Worm (Caenorhabditis elegans) whole organism, L4/young adult: ENCODE data around the gene dhps-1.
A peak's percentile ranks its signal among the peaks of the same experiment; 100 is the strongest.

Experiments used
- W03F9.2 ChIP-seq: fragments of 150-350 bp; optimal IDR thresholded peaks from 2 replicates; lab custom pipeline; 2014; ENCODE audit warnings: missing biosample characterization, missing genetic modification characterization
- dao-5 ChIP-seq: sonication (generic microtip); optimal IDR thresholded peaks from 2 replicates; lab custom pipeline; 2016; ENCODE audit warnings: missing genotype, missing genetic modification characterization, moderate library complexity, missing compliant biosample characterization
- him-1 ChIP-seq: sonication (generic microtip); optimal IDR thresholded peaks from 2 replicates; lab custom pipeline; 2016; ENCODE audit warnings: missing genotype, missing genetic modification reagents, missing genetic modification characterization, missing compliant biosample characterization

dhps-1 gene

DNA sequence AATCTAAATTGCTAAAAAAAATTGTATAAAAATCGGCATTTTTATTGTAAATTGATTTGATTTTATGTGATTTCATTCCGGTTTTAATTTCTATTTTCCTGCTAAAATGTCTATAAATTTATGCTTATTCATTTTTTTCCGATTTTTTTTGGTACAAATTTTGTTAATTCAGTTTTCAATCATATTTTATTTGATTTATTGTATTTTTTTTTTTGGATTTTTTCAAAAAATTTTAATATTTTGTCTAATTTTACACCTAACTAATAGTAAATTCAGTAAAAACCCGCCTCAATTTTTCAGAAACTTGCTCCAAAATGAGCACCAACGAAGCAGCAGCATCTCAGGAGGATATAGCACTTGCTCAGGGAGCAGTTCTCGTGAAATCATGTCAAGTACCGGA is at the start of gene dhps-1:
TSS of gene dhps-1 (plus strand) at position 301 of the 400 bp plus-strand sequence.
- TF ChIP-seq W03F9.2 (tag; lab: Kevin White, UChicago): no peak
- TF ChIP-seq him-1 (tag; lab: Kevin White, UChicago): no peak
- no peak for TF ChIP-seq dao-5 (tag; lab: Kevin White, UChicago)

DNA sequence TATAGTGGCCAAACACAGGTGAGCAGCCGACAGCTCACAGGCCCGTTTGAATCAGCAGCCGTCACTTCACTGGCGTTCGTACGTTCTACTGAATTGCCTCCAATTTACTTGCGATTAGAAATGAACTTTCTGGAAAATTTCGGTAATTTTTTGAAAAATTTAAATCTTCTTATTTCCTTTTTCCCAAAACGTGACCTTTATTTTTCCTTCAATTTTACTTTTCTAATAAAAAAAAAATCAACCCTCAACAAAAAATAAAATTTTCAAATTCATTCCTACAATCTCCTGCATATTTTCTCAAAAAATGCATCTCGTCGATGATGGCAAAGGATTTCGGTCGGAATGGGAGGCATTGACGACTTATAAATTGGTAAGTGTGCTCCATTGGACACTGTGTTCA is 44.3 kb upstream of the dhps-1 start, which contains the start of gene W03C9.8:
TSS of gene W03C9.8 (plus strand) at position 301 of the 400 bp plus-strand sequence.
- TF ChIP-seq dao-5 (tag; lab: Kevin White, UChicago): no peak

DNA sequence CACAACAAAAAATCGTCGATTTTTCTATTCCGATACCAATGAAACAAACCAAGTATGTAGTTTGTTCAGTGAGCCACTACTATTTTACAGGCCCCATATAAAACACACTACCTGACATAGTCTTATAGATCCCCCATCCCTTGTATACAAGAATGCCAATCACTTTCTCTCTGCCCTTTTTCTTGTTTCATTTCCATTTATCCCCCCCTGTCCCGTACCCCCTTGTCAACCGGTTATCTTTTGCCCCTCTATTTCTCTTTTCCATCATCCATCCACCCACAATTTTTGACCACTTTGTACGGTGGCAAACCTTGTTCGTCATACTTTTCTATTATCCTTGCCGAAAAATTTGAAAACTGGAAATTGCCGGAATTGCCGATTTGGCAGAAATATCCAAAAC is 39.8 kb upstream of the dhps-1 start:
- TF ChIP-seq dao-5 (tag; lab: Kevin White, UChicago): no peak
- TF ChIP-seq W03F9.2 (tag; lab: Kevin White, UChicago): no peak
- no peak for TF ChIP-seq him-1 (tag; lab: Kevin White, UChicago)

DNA sequence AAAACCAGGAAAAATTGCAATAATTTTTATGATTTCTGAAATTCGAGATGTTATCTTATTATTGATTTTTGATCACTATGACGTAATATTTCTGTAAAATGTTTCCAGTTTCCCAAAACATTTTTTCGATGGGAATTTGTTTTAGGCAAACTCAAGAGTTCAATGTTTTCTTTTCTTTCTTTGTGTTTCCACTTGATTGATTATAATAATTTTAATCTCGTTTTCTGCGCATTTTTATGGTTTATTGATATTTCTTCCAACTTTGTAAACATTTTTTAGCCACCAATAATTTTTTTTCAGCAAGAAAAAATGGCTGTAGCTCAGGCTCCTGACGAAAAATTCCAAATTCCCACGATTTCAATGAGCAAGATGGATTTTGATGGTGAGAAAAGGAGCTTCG is 38.6 kb upstream of the dhps-1 start, which contains the start of gene W03C9.6:
TSS of gene W03C9.6 (plus strand) at position 301 of the 400 bp plus-strand sequence.
- no peak for TF ChIP-seq him-1 (tag; lab: Kevin White, UChicago)
- no peak for TF ChIP-seq W03F9.2 (tag; lab: Kevin White, UChicago)

DNA sequence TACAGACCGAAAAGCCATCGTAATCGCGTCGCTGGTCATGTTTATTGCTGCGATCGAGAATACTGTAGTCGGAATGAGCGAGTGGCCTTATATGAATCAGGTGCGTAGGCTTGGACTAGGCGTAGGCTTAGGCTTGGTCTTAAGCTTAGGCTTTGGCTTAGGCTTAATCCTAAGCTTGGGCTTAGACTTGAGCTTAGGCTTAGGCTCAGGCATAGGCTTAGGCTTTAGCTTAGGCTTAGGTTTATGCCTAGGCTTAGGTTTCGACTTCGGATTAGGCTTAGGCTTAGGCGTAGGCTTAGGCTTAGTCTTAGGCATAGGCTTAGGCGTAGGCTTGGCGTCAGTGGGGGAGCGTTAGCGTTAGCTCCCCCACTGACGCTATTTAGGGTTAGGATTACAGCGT is 38.0 kb upstream of the dhps-1 start:
- TF ChIP-seq him-1 (tag; lab: Kevin White, UChicago): no peak
- no peak for TF ChIP-seq W03F9.2 (tag; lab: Kevin White, UChicago)
- TF ChIP-seq dao-5 (tag; lab: Kevin White, UChicago): no peak

ce11 chrII:11958793-11959574 is 33.8 kb upstream of the dhps-1 start:
- TF ChIP-seq dao-5 (tag; lab: Kevin White, UChicago): no peak
- TF ChIP-seq him-1 (tag; lab: Kevin White, UChicago): no peak

DNA sequence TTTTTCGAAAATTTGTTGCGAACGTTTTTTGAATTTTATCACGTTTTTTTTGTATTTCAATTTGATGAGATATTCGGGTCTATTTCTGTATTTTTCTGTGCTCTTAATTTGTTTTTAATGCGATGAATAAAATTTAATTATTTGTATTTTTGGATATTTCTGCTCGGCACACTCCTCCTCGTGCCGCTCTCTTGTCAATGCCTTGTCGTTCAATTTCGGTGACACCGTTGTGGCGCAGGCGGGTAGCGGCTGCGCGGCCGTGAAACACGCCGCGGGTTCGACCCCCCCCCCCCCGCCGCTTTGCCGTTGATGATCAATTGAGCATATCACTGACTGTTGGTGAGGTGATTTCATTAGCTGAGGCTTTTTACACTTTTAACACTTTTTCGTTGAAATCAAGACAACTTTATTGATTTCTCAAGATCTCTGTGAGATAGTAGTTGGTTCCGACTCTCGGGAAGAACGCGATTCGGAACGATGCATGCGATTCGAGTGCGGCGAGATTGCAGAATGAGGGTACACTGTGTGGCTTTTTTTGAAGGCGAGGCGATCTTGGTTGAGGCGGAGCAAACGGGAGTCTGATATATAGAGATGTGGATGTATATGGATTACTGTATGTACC is 32.1 kb upstream of the dhps-1 start:
- TF ChIP-seq W03F9.2 (tag; lab: Kevin White, UChicago): peak; percentile 31
- TF ChIP-seq dao-5 (tag; lab: Kevin White, UChicago): peak; percentile 96
- TF ChIP-seq him-1 (tag; lab: Kevin White, UChicago): peak; percentile 82

DNA sequence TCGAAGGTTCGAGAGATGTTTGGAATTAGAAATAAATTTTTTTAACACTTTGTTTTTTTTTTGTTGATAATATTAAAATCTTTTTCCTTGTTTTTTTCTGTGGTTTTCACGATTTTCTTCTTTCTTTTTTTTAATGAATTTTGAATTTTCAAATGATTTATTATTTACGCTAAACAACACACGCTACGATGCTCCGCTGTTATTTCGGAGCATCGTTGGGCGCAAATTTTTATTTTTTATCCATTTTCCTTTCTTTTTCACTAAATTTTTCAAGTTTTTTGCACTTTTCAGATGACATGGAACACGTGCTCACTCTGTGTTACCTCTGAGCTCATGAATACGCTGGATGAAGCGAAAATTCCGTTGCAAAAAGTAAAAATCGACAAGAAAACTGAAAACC is 30.7 kb upstream of the dhps-1 start, which contains the start of the genes W03C9.1 and W03C9.2:
TSS of gene W03C9.1 (minus strand) at position 46 of the 400 bp plus-strand sequence.
TSS of gene W03C9.2 (plus strand) at position 286 of the 400 bp plus-strand sequence.
- no peak for TF ChIP-seq him-1 (tag; lab: Kevin White, UChicago)
- no peak for TF ChIP-seq W03F9.2 (tag; lab: Kevin White, UChicago)
- TF ChIP-seq dao-5 (tag; lab: Kevin White, UChicago): no peak

ce11 chrII:11963132-11963630 is 29.6 kb upstream of the dhps-1 start:
- TF ChIP-seq him-1 (tag; lab: Kevin White, UChicago): no peak
- TF ChIP-seq dao-5 (tag; lab: Kevin White, UChicago): no peak
- no peak for TF ChIP-seq W03F9.2 (tag; lab: Kevin White, UChicago)

ce11 chrII:11964847-11965246 is 28.0 kb upstream of the dhps-1 start:
- TF ChIP-seq him-1 (tag; lab: Kevin White, UChicago): no peak
- TF ChIP-seq W03F9.2 (tag; lab: Kevin White, UChicago): no peak
- TF ChIP-seq dao-5 (tag; lab: Kevin White, UChicago): no peak

DNA sequence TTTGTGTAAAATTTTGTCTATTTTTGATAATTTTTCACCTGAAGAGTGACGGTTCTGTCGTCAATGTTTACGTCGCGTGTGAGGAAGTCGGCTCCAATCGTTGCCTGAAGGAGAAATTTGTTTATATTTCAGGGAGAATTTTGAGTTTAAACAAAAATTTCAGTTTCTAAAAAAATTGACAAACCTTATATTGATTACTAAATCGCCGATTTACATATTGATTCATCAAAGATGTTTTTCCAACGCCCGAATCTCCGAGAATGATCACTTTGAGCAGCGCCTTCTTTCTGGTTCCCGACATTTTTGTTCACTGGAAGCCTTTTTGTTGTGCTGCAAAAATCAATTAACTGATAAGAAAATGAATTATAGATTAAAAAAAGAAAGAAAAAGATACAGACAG is 26.2 kb upstream of the dhps-1 start, which contains the start of gene rab-7:
TSS of gene rab-7 (minus strand) at position 330 of the 400 bp plus-strand sequence.
- TF ChIP-seq him-1 (tag; lab: Kevin White, UChicago) (no peak), W03F9.2 (tag; lab: Kevin White, UChicago) (no peak), dao-5 (tag; lab: Kevin White, UChicago) (no peak)

- TF ChIP-seq him-1 (tag; lab: Kevin White, UChicago): peak; percentile 73
- TF ChIP-seq dao-5 (tag; lab: Kevin White, UChicago): no peak
- peak; percentile 92 for TF ChIP-seq W03F9.2 (tag; lab: Kevin White, UChicago)
Measured at ce11 chrII:11967507-11968127, 25.2 kb upstream of the dhps-1 start, which contains the start of gene W03C9.5. TSS of gene W03C9.5 (minus strand) at chrII:11967544.

- TF ChIP-seq dao-5 (tag; lab: Kevin White, UChicago): no peak
- peak; percentile 57 for TF ChIP-seq W03F9.2 (tag; lab: Kevin White, UChicago)
Measured at ce11 chrII:11968275-11968674, 24.5 kb upstream of the dhps-1 start, which contains the start of gene mex-1. TSS of gene mex-1 (plus strand) at chrII:11968637.
